Worm (Caenorhabditis elegans): ENCODE data around the gene F49H6.8.

F49H6.8 gene

ce11 chrV:16980368-16980767, 42.1 kb downstream of the F49H6.8 start, which contains the start of gene srz-54:
TSS of gene srz-54 (plus strand) at chrV:16980668.
- TF ChIP-seq nhr-77 (tag; optimal IDR thresholded peaks at IDR 0.05) (no peak), dmd-9 (GFP tag; IDR thresholded peaks at IDR 0.05) (no peak), mes-2 (tag; optimal IDR thresholded peaks at IDR 0.05; ENCODE audit: poor library complexity, severe bottlenecking) (no peak), pha-4 (GFP tag; IDR thresholded peaks at IDR 0.05) (no peak), pha-4 (tag; optimal IDR thresholded peaks at IDR 0.05) (no peak), egl-43 (GFP tag; IDR thresholded peaks at IDR 0.05) (no peak), daf-12 (tag; optimal IDR thresholded peaks at IDR 0.05) (no peak), nhr-11 (tag; optimal IDR thresholded peaks at IDR 0.05) (no peak), zfp-3 (GFP tag; conservative IDR thresholded peaks at IDR 0.05) (no peak), cey-2 (tag; optimal IDR thresholded peaks at IDR 0.05; ENCODE audit: borderline replicate concordance, insufficient read depth) (no peak), hlh-30 (tag; optimal IDR thresholded peaks at IDR 0.05; ENCODE audit: insufficient read depth) (no peak), nhr-42 (GFP tag; IDR thresholded peaks at IDR 0.05) (no peak), dmd-6 (GFP tag; IDR thresholded peaks at IDR 0.05) (no peak), gei-8 (GFP tag; optimal IDR thresholded peaks at IDR 0.05) (no peak)

- TF ChIP-seq ztf-11 (tag; optimal IDR thresholded peaks at IDR 0.05) (no peak), lin-15B (tag; optimal IDR thresholded peaks at IDR 0.05) (no peak), egl-43 (GFP tag; IDR thresholded peaks at IDR 0.05) (no peak), vab-7 (GFP tag; IDR thresholded peaks at IDR 0.05) (no peak), snpc-1.2 (GFP tag; IDR thresholded peaks at IDR 0.05) (no peak), daf-16 (GFP tag; optimal IDR thresholded peaks at IDR 0.05) (no peak), daf-16 (tag; optimal IDR thresholded peaks at IDR 0.05) (no peak), nhr-77 (tag; optimal IDR thresholded peaks at IDR 0.05) (no peak), snpc-4 (tag; optimal IDR thresholded peaks at IDR 0.05) (no peak), unc-130 (GFP tag; optimal IDR thresholded peaks at IDR 0.05) (no peak), unc-62 (GFP tag; optimal IDR thresholded peaks at IDR 0.05 in 1 of 2) (no peak), unc-62 (tag; optimal IDR thresholded peaks at IDR 0.05) (no peak)
Observed at ce11 chrV:16974919-16975318, 47.5 kb downstream of the F49H6.8 start, which contains the start of gene srx-54. TSS of gene srx-54 (plus strand) at chrV:16975219.

ce11 chrV:16973338-16973737, 49.1 kb downstream of the F49H6.8 start:
- TF ChIP-seq ceh-32 (tag; optimal IDR thresholded peaks at IDR 0.05; ENCODE audit: poor library complexity), result no peak
- peak in 1 of 2 experiments; percentile 91 for TF ChIP-seq unc-62 (GFP tag; optimal IDR thresholded peaks at IDR 0.05 in 1 of 2)
- no peak for TF ChIP-seq unc-62 (tag; optimal IDR thresholded peaks at IDR 0.05)

Data from whole organism, L4 larva.